Worm (Caenorhabditis elegans) whole organism, early embryonic: Measurements from ENCODE around the gene sup-12.

ENCODE experiments used
- B0310.2 ChIP-seq: sonication (generic microtip); optimal IDR thresholded peaks from 2 replicates; lab custom pipeline; 2016; ENCODE audit warnings: mild to moderate bottlenecking, missing genetic modification characterization, missing compliant biosample characterization
- F13C5.2 ChIP-seq: sonication (generic microtip); optimal IDR thresholded peaks from 2 replicates; lab custom pipeline; 2017; ENCODE audit warnings: mild to moderate bottlenecking, missing genetic modification characterization, inconsistent platforms, missing compliant biosample characterization
- aly-1 ChIP-seq: sonication (generic microtip); optimal IDR thresholded peaks from 2 replicates; lab custom pipeline; 2016; ENCODE audit warnings: missing genetic modification characterization, missing compliant biosample characterization
- ama-1 ChIP-seq: fragments of 150-350 bp; optimal IDR thresholded peaks from 2 replicates; lab custom pipeline; 2014
- ceh-13 ChIP-seq: fragments of 200-800 bp; sonication (Bioruptor generic); optimal IDR thresholded peaks from 2 replicates; lab custom pipeline; 2018; ENCODE audit warnings: mild to moderate bottlenecking, missing genetic modification characterization, missing compliant biosample characterization
- ceh-36 ChIP-seq: sonication (generic microtip); optimal IDR thresholded peaks from 2 replicates; lab custom pipeline; 2016; ENCODE audit warnings: missing genetic modification characterization, inconsistent platforms, missing compliant biosample characterization
- ets-7 ChIP-seq: sonication (generic microtip); optimal IDR thresholded peaks from 2 replicates; lab custom pipeline; 2016; ENCODE audit warnings: missing genotype, missing genetic modification characterization, missing compliant biosample characterization
- flt-1 ChIP-seq: fragments of 200-800 bp; sonication (Bioruptor generic); IDR thresholded peaks from 2 replicates; pipeline ENCODE4 v1.3.6; 2022; ENCODE audit warnings: missing genetic modification characterization, missing compliant biosample characterization
- hmbx-1 ChIP-seq: sonication (generic microtip); optimal IDR thresholded peaks from 2 replicates; lab custom pipeline; 2016; ENCODE audit warnings: mild to moderate bottlenecking, missing genetic modification characterization, missing compliant biosample characterization
- hmg-4 ChIP-seq: fragments of 200-800 bp; sonication (Bioruptor generic); optimal IDR thresholded peaks from 2 replicates; lab custom pipeline; 2018; ENCODE audit warnings: mild to moderate bottlenecking, missing genetic modification characterization, missing compliant biosample characterization
- hnd-1 ChIP-seq: sonication (generic microtip); optimal IDR thresholded peaks from 2 replicates; lab custom pipeline; 2016; ENCODE audit warnings: missing genetic modification characterization, missing compliant biosample characterization
- pes-1 ChIP-seq: fragments of 200-800 bp; sonication (Bioruptor generic); IDR thresholded peaks from 2 replicates; pipeline ENCODE4 v1.3.6; 2022; ENCODE audit warnings: missing genetic modification reagents, missing genetic modification characterization, missing compliant biosample characterization
- scrt-1 ChIP-seq: fragments of 200-800 bp; sonication (Bioruptor generic); IDR thresholded peaks from 2 replicates; pipeline ENCODE4 v1.3.6; 2022; ENCODE audit warnings: missing genetic modification characterization, missing compliant biosample characterization
- sea-1 ChIP-seq: fragments of 200-800 bp; sonication (Bioruptor generic); conservative IDR thresholded peaks from 2 replicates; pipeline ENCODE4 v1.3.6; 2022; ENCODE audit warnings: missing genetic modification characterization, missing compliant biosample characterization
- tbx-11 ChIP-seq: fragments of 200-800 bp; sonication (Bioruptor generic); IDR thresholded peaks from 2 replicates; pipeline ENCODE4 v1.3.6; 2022; ENCODE audit warnings: missing genetic modification characterization, missing compliant biosample characterization
- tbx-37 ChIP-seq: fragments of 200-800 bp; sonication (Bioruptor generic); conservative IDR thresholded peaks from 2 replicates; pipeline ENCODE4 v1.3.6; 2022; ENCODE audit warnings: missing genetic modification reagents, missing genetic modification characterization, missing compliant biosample characterization
- tra-4 ChIP-seq: sonication (generic microtip); optimal IDR thresholded peaks from 2 replicates; lab custom pipeline; 2017; ENCODE audit warnings: missing genetic modification characterization, missing compliant biosample characterization

The sup-12 gene

DNA sequence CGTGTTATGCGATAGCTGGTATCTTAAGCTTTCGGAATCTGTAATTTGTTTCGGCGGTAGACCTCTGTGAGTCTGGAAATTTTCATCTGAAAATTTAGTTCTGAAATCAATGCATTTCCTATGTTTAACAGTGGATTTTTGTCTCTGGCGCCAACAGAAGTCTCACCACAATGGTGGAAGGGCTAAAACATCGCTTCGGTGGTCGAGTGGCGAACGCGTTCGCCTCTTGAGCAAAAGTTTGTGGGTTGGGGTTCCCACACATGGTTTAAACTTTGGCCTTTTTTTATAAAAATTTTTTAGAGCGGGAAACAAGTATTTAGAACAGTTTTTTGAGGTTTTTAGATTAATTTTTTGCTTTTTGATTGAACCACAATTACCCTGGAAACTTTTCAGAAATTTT is 45.4 kb downstream of the sup-12 start:
- TF ChIP-seq ceh-36 (tag; lab: Kevin White, UChicago) (no peak), tbx-37 (no peak), hnd-1 (tag; lab: Kevin White, UChicago) (no peak), aly-1 (no peak), flt-1 (no peak), hmg-4 (GFP tag; lab: Kevin White, UChicago) (no peak), tra-4 (tag; lab: Kevin White, UChicago) (no peak), ama-1 (lab: Kevin White, UChicago) (no peak), ets-7 (tag; lab: Kevin White, UChicago) (no peak), hmbx-1 (tag; lab: Kevin White, UChicago) (no peak), scrt-1 (GFP tag; lab: Robert Waterston, UW) (no peak), ceh-13 (GFP tag; lab: Kevin White, UChicago) (no peak), pes-1 (no peak), F13C5.2 (tag; lab: Kevin White, UChicago) (no peak), tbx-11 (GFP tag; lab: Robert Waterston, UW) (no peak), sea-1 (GFP tag; lab: Robert Waterston, UW) (no peak), B0310.2 (no peak)

DNA sequence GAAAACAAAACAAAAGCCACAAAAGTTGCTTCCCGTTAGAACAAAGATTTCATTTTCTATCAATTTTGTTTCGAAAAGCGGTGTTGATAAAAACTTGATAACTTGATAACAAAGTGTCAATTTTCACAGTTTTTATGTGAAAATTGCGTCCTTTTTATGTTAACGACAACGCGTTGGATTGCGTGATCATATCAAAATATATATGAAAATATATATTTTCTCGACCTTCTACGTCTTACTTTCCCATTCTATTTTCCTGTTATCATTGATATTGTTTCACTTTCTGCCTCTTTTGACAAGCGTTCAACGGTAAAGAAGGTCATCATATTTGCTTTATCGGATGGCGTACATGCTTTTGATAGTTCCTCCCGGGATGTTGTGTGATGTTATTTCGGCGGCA is 48.4 kb downstream of the sup-12 start:
- TF ChIP-seq tra-4 (tag; lab: Kevin White, UChicago) (no peak), aly-1 (no peak), sea-1 (GFP tag; lab: Robert Waterston, UW) (no peak), scrt-1 (GFP tag; lab: Robert Waterston, UW) (no peak), ets-7 (tag; lab: Kevin White, UChicago) (no peak), flt-1 (no peak), hmbx-1 (tag; lab: Kevin White, UChicago) (no peak), tbx-37 (no peak), ceh-36 (tag; lab: Kevin White, UChicago) (no peak), hmg-4 (GFP tag; lab: Kevin White, UChicago) (no peak)
